Worm (Caenorhabditis elegans): Measurements from ENCODE around the gene unc-50.

The unc-50 gene

DNA sequence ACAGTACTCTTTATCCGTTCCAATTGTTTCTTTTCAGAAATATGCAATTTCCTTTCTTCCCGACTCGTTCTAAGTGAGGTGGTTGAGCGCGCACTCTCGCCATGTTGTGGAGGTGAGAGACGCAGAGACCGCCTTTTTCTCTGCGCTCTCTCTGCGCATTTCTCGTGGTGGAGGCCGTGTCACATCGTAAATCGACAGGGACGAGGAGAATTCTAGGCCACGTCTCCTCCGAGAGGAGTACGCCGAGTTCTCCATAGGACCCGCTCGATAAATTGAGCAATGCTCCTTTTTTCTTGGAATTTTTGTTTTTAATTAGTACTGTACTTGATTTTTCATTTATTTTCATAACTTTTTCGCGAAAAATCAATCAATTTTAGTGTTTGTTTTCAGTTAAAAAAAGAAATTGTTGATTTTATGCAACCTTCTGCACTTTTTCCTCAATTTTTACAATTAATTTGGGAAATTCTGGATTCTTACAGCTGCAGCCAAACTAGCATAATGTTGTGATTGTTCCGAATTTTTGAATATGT is 47.1 kb downstream of the unc-50 start, which contains the start of gene cnk-1 (continued):
- TF ChIP-seq fkh-4 (tag; optimal IDR thresholded peaks at IDR 0.05; ENCODE audit: borderline replicate concordance) (peak; percentile 93), ceh-8 (GFP tag; optimal IDR thresholded peaks at IDR 0.05) (peak; percentile 57), Y116A8C.19 (tag; optimal IDR thresholded peaks at IDR 0.05; ENCODE audit: borderline replicate concordance) (no peak), unc-86 (tag; optimal IDR thresholded peaks at IDR 0.05) (peak; percentile 87), pag-3 (tag; optimal IDR thresholded peaks at IDR 0.05; ENCODE audit: borderline replicate concordance, insufficient read depth) (no peak), unc-130 (tag; optimal IDR thresholded peaks at IDR 0.05) (no peak), isw-1 (GFP tag; IDR thresholded peaks at IDR 0.05) (peak; percentile 98), ets-5 (GFP tag; IDR thresholded peaks at IDR 0.05) (peak; percentile 57; the same call in 1 of the 2 replicates), blmp-1 (tag; optimal IDR thresholded peaks at IDR 0.05) (no peak), C34B4.2 (tag; optimal IDR thresholded peaks at IDR 0.05) (peak; percentile 20), sox-4 (tag; optimal IDR thresholded peaks at IDR 0.05) (peak; percentile 88), efl-3 (GFP tag; optimal IDR thresholded peaks at IDR 0.05) (peak; percentile 7), nhr-71 (tag; optimal IDR thresholded peaks at IDR 0.05) (peak; percentile 93), ama-1 (optimal IDR thresholded peaks at IDR 0.05) (no peak), fkh-10 (GFP tag; optimal IDR thresholded peaks at IDR 0.05) (no peak), hlh-17 (GFP tag; optimal IDR thresholded peaks at IDR 0.05; ENCODE audit: borderline replicate concordance) (no peak), ceh-63 (GFP tag; optimal IDR thresholded peaks at IDR 0.05) (peak; percentile 86), pqm-1 (tag; optimal IDR thresholded peaks at IDR 0.05) (no peak), xbp-1 (tag; optimal IDR thresholded peaks at IDR 0.05) (peak; percentile 80), zip-4 (GFP tag; optimal IDR thresholded peaks at IDR 0.05) (peak; percentile 32), nhr-11 (tag; optimal IDR thresholded peaks at IDR 0.05) (no peak), nhr-19 (GFP tag; conservative IDR thresholded peaks at IDR 0.05) (peak; percentile 98), mep-1 (tag; optimal IDR thresholded peaks at IDR 0.05) (peak; percentile 43), efl-1 (optimal IDR thresholded peaks at IDR 0.05) (peak; percentile 78 to 81), efl-1 (GFP tag; optimal IDR thresholded peaks at IDR 0.05 in 1 of 2) (peak; percentile 67 to 97), unc-98 (GFP tag; IDR thresholded peaks at IDR 0.05) (peak; percentile 99), lin-35 (GFP tag; optimal IDR thresholded peaks at IDR 0.05) (peak; percentile 63 to 77), nhr-76 (tag; optimal IDR thresholded peaks at IDR 0.05) (no peak), tlp-1 (tag; optimal IDR thresholded peaks at IDR 0.05) (no peak), lin-14 (GFP tag; optimal IDR thresholded peaks at IDR 0.05) (peak; percentile 88), lir-3 (tag; optimal IDR thresholded peaks at IDR 0.05; ENCODE audit: poor library complexity) (peak; percentile 93), alr-1 (tag; optimal IDR thresholded peaks at IDR 0.05; ENCODE audit: borderline replicate concordance) (no peak), egl-13 (tag; optimal IDR thresholded peaks at IDR 0.05) (peak; percentile 83), sup-37 (GFP tag; optimal IDR thresholded peaks at IDR 0.05) (peak; percentile 48), nhr-47 (tag; optimal IDR thresholded peaks at IDR 0.05) (peak; percentile 96), aha-1 (tag; optimal IDR thresholded peaks at IDR 0.05) (no peak), ces-1 (GFP tag; optimal IDR thresholded peaks at IDR 0.05) (no peak), dpl-1 (GFP tag; optimal IDR thresholded peaks at IDR 0.05) (peak; percentile 57 to 71 (median 65)), aly-2 (tag; optimal IDR thresholded peaks at IDR 0.05) (no peak), elt-3 (tag; optimal IDR thresholded peaks at IDR 0.05) (no peak), C16A3.4 (tag; optimal IDR thresholded peaks at IDR 0.05) (no peak), lin-15B (tag; optimal IDR thresholded peaks at IDR 0.05) (peak; percentile 83), ceh-88 (GFP tag; IDR thresholded peaks at IDR 0.05) (peak; percentile 95), nhr-85 (tag) (peak; percentile 90), lsy-2 (tag; optimal IDR thresholded peaks at IDR 0.05) (peak; percentile 66 to 68), hpl-2 (GFP tag; optimal IDR thresholded peaks at IDR 0.05) (no peak), ztf-11 (tag; optimal IDR thresholded peaks at IDR 0.05) (peak in 1 of 2 experiments; percentile 90)

Measured in whole organism, L1 larva.